Worm (Caenorhabditis elegans) whole organism, mixed stage, embryonic: Measurements from ENCODE around the gene K12H6.4.

Source experiments
- M03D4.4 ChIP-seq: sonication (generic microtip); optimal IDR thresholded peaks from 2 replicates; lab custom pipeline; 2017; ENCODE audit warnings: mild to moderate bottlenecking, missing genetic modification characterization, missing compliant biosample characterization
- blmp-1 ChIP-seq: fragments of 150-350 bp; optimal IDR thresholded peaks from 2 replicates; lab custom pipeline; 2014; ENCODE audit warnings: missing biosample characterization, missing genetic modification characterization
- ceh-39 ChIP-seq: fragments of 150-350 bp; optimal IDR thresholded peaks from 2 replicates; lab custom pipeline; 2014; ENCODE audit warnings: missing biosample characterization, missing genetic modification characterization
- ceh-43 ChIP-seq: fragments of 200-800 bp; sonication (Bioruptor generic); optimal IDR thresholded peaks from 2 replicates; lab custom pipeline; 2018; ENCODE audit warnings: mild to moderate bottlenecking, missing genetic modification characterization, moderate library complexity, missing compliant biosample characterization
- ceh-83 ChIP-seq: fragments of 200-800 bp; sonication (Bioruptor generic); optimal IDR thresholded peaks from 2 replicates; lab custom pipeline; 2018; ENCODE audit warnings: mild to moderate bottlenecking, missing genetic modification characterization, missing compliant biosample characterization
- cnd-1 ChIP-seq: fragments of 200-800 bp; sonication (Bioruptor generic); optimal IDR thresholded peaks from 2 replicates; lab custom pipeline; 2018; ENCODE audit warnings: mild to moderate bottlenecking, missing genetic modification characterization, missing compliant biosample characterization
- drap-1 ChIP-seq: fragments of 200-800 bp; sonication (Bioruptor generic); optimal IDR thresholded peaks from 3 replicates; lab custom pipeline; 2018; ENCODE audit warnings: mild to moderate bottlenecking, missing genetic modification characterization, missing compliant biosample characterization
- elt-1 ChIP-seq: sonication (generic microtip); optimal IDR thresholded peaks from 2 replicates; lab custom pipeline; 2017; ENCODE audit warnings: missing genetic modification characterization, mild to moderate bottlenecking, missing compliant biosample characterization, antibody characterized with exemption, moderate library complexity, borderline replicate concordance; ENCODE audit not compliant: insufficient read depth
- elt-3 ChIP-seq: fragments of 150-350 bp; optimal IDR thresholded peaks from 2 replicates; lab custom pipeline; 2014; ENCODE audit warnings: missing biosample characterization, missing genetic modification characterization
- flh-1 ChIP-seq: fragments of 200-800 bp; sonication (Bioruptor generic); optimal IDR thresholded peaks from 2 replicates; lab custom pipeline; 2018; ENCODE audit warnings: mild to moderate bottlenecking, missing genetic modification characterization, moderate library complexity, missing compliant biosample characterization
- ham-2 ChIP-seq: fragments of 200-800 bp; sonication (Bioruptor generic); optimal IDR thresholded peaks from 2 replicates; lab custom pipeline; 2018; ENCODE audit warnings: mild to moderate bottlenecking, missing genetic modification characterization, missing compliant biosample characterization
- hlh-1 ChIP-seq: fragments of 150-350 bp; optimal IDR thresholded peaks from 2 replicates; lab custom pipeline; 2014; ENCODE audit warnings: missing biosample characterization, missing genetic modification reagents, missing genetic modification characterization
- lin-13 ChIP-seq: fragments of 150-350 bp; optimal IDR thresholded peaks from 2 replicates; lab custom pipeline; 2014; ENCODE audit warnings: missing biosample characterization, missing genetic modification characterization
- lin-32 ChIP-seq: fragments of 200-800 bp; sonication (Bioruptor generic); optimal IDR thresholded peaks from 2 replicates; lab custom pipeline; 2018; ENCODE audit warnings: mild to moderate bottlenecking, missing genetic modification characterization, missing compliant biosample characterization
- lsy-2 ChIP-seq: fragments of 150-350 bp; optimal IDR thresholded peaks from 2 replicates; lab custom pipeline; 2014; ENCODE audit warnings: missing biosample characterization, missing genetic modification characterization
- mab-5 ChIP-seq: fragments of 150-350 bp; optimal IDR thresholded peaks from 2 replicates; lab custom pipeline; 2014; ENCODE audit warnings: missing biosample characterization, missing genetic modification characterization
- mls-2 ChIP-seq: sonication (generic microtip); optimal IDR thresholded peaks from 2 replicates; lab custom pipeline; 2016; ENCODE audit warnings: mild to moderate bottlenecking, missing genetic modification characterization, moderate library complexity, missing compliant biosample characterization
- nhr-12 ChIP-seq: fragments of 150-350 bp; optimal IDR thresholded peaks from 2 replicates; lab custom pipeline; 2014; ENCODE audit warnings: missing biosample characterization, missing genetic modification characterization
- nhr-2 ChIP-seq: fragments of 150-350 bp; optimal IDR thresholded peaks from 2 replicates; lab custom pipeline; 2014; ENCODE audit warnings: missing biosample characterization, missing genetic modification characterization
- nhr-237 ChIP-seq: fragments of 150-350 bp; optimal IDR thresholded peaks from 2 replicates; lab custom pipeline; 2014; ENCODE audit warnings: missing biosample characterization, missing genetic modification characterization
- nhr-28 ChIP-seq: fragments of 150-350 bp; optimal IDR thresholded peaks from 2 replicates; lab custom pipeline; 2014; ENCODE audit warnings: missing biosample characterization, missing genetic modification characterization
- nhr-76 ChIP-seq: sonication (generic microtip); optimal IDR thresholded peaks from 2 replicates; lab custom pipeline; 2017; ENCODE audit warnings: missing biosample characterization, missing genetic modification characterization
- sem-2 ChIP-seq: fragments of 200-800 bp; sonication (Bioruptor generic); optimal IDR thresholded peaks from 2 replicates; lab custom pipeline; 2018; ENCODE audit warnings: mild to moderate bottlenecking, missing genetic modification characterization, missing compliant biosample characterization
- snpc-4 ChIP-seq: fragments of 150-350 bp; optimal IDR thresholded peaks from 2 replicates; lab custom pipeline; 2014; ENCODE audit warnings: missing biosample characterization, missing genetic modification characterization
- sptf-1 ChIP-seq: sonication (generic microtip); optimal IDR thresholded peaks from 2 replicates; lab custom pipeline; 2017; ENCODE audit warnings: mild to moderate bottlenecking, missing genetic modification characterization, moderate library complexity, missing compliant biosample characterization
- tbx-8 ChIP-seq: fragments of 200-800 bp; sonication (Bioruptor generic); optimal IDR thresholded peaks from 2 replicates; lab custom pipeline; 2018; ENCODE audit warnings: mild to moderate bottlenecking, missing genetic modification characterization, moderate library complexity, missing compliant biosample characterization
- unc-120 ChIP-seq: sonication (generic microtip); optimal IDR thresholded peaks from 2 replicates; lab custom pipeline; 2017; ENCODE audit warnings: missing genetic modification characterization, missing compliant biosample characterization; ENCODE audit not compliant: poor library complexity, severe bottlenecking
- unc-39 ChIP-seq: fragments of 150-350 bp; optimal IDR thresholded peaks from 2 replicates; lab custom pipeline; 2014; ENCODE audit warnings: missing biosample characterization, missing genetic modification characterization
- unc-62 ChIP-seq: fragments of 150-350 bp; optimal IDR thresholded peaks from 2 replicates; lab custom pipeline; 2014; ENCODE audit warnings: missing biosample characterization, missing genetic modification reagents, missing genetic modification characterization
- zip-8 ChIP-seq: fragments of 150-350 bp; optimal IDR thresholded peaks from 2 replicates; lab custom pipeline; 2014; ENCODE audit warnings: missing biosample characterization, missing genetic modification characterization
- ztf-11 ChIP-seq: fragments of 150-350 bp; optimal IDR thresholded peaks from 2 replicates; lab custom pipeline; 2014; ENCODE audit warnings: missing biosample characterization, missing genetic modification characterization

K12H6.4 gene

ce11 chrII:2859315-2859714 is 35.2 kb upstream of the K12H6.4 start:
- TF ChIP-seq ham-2 (GFP tag; lab: Kevin White, UChicago) (peak; percentile 32), sem-2 (no peak)

- no peak for TF ChIP-seq unc-62 (GFP tag; lab: Kevin White, UChicago)
- no peak for TF ChIP-seq ztf-11 (tag; lab: Kevin White, UChicago)
- TF ChIP-seq blmp-1: no peak
- TF ChIP-seq M03D4.4 (tag; lab: Kevin White, UChicago): no peak
- no peak for TF ChIP-seq nhr-2 (tag; lab: Kevin White, UChicago)
- no peak for TF ChIP-seq nhr-237
- no peak for TF ChIP-seq mab-5 (tag; lab: Kevin White, UChicago)
- TF ChIP-seq tbx-8 (GFP tag; lab: Kevin White, UChicago): no peak
Observed at ce11 chrII:2858851-2859250, 34.8 kb upstream of the K12H6.4 start.

DNA sequence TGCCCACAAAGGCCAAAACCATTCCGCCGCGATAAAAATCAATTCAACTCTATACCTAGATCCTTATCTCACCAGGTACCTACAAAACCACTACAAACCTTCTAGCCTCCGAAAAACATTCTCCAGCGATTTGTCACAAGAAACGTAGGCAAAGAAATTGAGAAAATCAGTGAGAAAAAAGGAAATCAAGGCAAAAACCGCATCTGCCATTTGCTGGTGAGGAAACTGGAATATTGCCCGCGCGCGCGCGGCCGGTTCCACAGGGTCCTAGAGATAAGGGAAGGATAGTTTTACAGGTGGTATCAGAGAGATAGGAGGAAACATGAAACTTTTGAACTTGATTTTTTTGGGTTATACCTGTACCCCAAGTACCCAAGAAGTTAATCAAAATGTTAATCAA is 33.5 kb upstream of the K12H6.4 start:
- TF ChIP-seq elt-3 (tag; lab: Kevin White, UChicago): no peak
- peak; percentile 49 for TF ChIP-seq elt-1 (tag; lab: Kevin White, UChicago)
- TF ChIP-seq mls-2 (tag; lab: Kevin White, UChicago): no peak

- TF ChIP-seq sptf-1 (tag; lab: Kevin White, UChicago): no peak
- no peak for TF ChIP-seq lin-32
- no peak for TF ChIP-seq nhr-237
- no peak for TF ChIP-seq flh-1
- no peak for TF ChIP-seq mls-2 (tag; lab: Kevin White, UChicago)
- no peak for TF ChIP-seq nhr-76 (tag; lab: Kevin White, UChicago)
- no peak for TF ChIP-seq ceh-39 (tag; lab: Kevin White, UChicago)
- no peak for TF ChIP-seq nhr-2 (tag; lab: Kevin White, UChicago)
- TF ChIP-seq hlh-1 (tag; lab: Kevin White, UChicago): no peak
- no peak for TF ChIP-seq ceh-83
- TF ChIP-seq drap-1 (GFP tag; lab: Kevin White, UChicago): no peak
- no peak for TF ChIP-seq ztf-11 (tag; lab: Kevin White, UChicago)
- no peak for TF ChIP-seq ceh-43 (GFP tag; lab: Kevin White, UChicago)
- TF ChIP-seq elt-1 (tag; lab: Kevin White, UChicago): no peak
- TF ChIP-seq lsy-2 (tag; lab: Kevin White, UChicago): no peak
- TF ChIP-seq mab-5 (tag; lab: Kevin White, UChicago): no peak
- no peak for TF ChIP-seq zip-8 (tag; lab: Kevin White, UChicago)
- TF ChIP-seq lin-13 (tag; lab: Kevin White, UChicago): no peak
Observed at ce11 chrII:2856114-2856513, 32.0 kb upstream of the K12H6.4 start.

DNA sequence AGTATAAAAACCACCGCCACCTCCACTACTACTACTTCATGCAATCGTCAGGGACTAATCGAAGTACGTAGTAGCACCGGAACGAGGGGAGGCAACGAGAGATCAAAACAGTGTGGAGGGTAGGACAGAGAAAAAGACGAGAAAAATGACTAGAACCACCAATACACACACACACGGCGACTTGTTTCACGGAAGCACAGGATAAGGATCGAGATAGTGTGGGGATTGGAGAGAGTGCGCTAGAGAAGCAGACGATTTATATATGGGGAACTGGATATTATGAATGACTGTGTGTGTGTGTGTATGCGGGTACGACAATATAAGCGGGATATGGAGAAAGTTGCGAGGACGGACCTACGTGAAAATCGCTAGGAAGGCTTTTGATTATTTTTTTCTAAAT is 30.7 kb upstream of the K12H6.4 start:
- TF ChIP-seq tbx-8 (GFP tag; lab: Kevin White, UChicago) (no peak), drap-1 (GFP tag; lab: Kevin White, UChicago) (no peak), nhr-12 (tag; lab: Kevin White, UChicago) (no peak), blmp-1 (peak; percentile 24), lin-32 (no peak)
- TF ChIP-seq, all 35 proteins: peak for 1

- no peak for TF ChIP-seq sem-2
- no peak for TF ChIP-seq mab-5 (tag; lab: Kevin White, UChicago)
- no peak for TF ChIP-seq ceh-43 (GFP tag; lab: Kevin White, UChicago)
- no peak for TF ChIP-seq tbx-8 (GFP tag; lab: Kevin White, UChicago)
- TF ChIP-seq mls-2 (tag; lab: Kevin White, UChicago): no peak
- no peak for TF ChIP-seq lin-13 (tag; lab: Kevin White, UChicago)
- no peak for TF ChIP-seq cnd-1 (tag; lab: Kevin White, UChicago)
- TF ChIP-seq ceh-39 (tag; lab: Kevin White, UChicago): no peak
- no peak for TF ChIP-seq flh-1
- no peak for TF ChIP-seq lsy-2 (tag; lab: Kevin White, UChicago)
- TF ChIP-seq ztf-11 (tag; lab: Kevin White, UChicago): no peak
- no peak for TF ChIP-seq sptf-1 (tag; lab: Kevin White, UChicago)
- TF ChIP-seq unc-39: no peak
- no peak for TF ChIP-seq snpc-4
- TF ChIP-seq unc-120: no peak
- no peak for TF ChIP-seq nhr-28 (tag; lab: Kevin White, UChicago)
- no peak for TF ChIP-seq lin-32
- TF ChIP-seq nhr-12 (tag; lab: Kevin White, UChicago): no peak
Observed at ce11 chrII:2853767-2854166, 29.7 kb upstream of the K12H6.4 start.
